Worm (Caenorhabditis elegans): Measurements from ENCODE around the gene F22B5.4.

Gene F22B5.4

DNA sequence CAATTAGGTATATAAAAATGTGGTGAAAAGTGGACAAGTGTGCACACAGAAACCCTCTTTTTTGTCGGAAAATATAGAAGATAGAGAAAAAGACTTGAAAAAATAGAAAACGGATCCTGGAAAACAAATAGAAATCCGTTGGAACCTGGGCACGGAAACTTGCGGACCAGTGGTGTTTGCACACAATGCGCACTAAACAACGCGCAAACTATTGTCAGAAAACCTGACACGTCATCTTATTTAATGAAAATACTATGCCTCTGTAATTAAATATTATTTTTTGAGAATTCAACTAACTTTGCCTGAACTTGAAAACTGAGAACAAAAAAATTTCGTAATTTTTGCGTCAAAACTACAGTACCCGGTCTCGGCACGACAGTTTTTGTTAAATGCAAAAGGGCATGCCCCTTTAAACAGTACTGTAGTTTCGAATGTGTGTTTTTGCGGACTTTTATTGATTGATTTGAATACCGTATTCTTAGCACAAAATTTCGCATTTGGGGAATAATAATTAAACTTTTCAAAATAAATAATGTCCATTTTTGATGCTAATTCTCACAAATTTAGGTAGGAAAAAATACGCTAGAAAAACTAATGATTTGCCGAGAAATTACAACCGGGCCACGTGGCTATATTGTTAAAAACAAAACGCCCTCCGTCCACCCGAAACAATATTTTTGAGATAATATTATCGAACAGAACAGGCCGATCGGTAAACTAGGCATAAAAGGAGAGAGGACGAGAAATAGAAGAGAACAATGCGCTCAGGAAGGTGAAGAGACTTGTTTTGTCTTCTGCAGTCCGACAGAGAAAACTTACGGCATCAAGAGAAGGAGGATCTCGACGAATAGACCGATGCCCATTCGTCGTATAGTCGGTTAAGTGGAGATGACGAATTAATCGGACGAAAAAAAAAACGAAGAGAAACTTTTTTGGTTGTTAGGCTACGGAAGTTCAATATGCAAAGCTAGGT is 20.3 kb upstream of the F22B5.4 start (continued):
- TF ChIP-seq dpl-1 (GFP tag; optimal IDR thresholded peaks at IDR 0.05) = peak in 2 of 3 experiments; percentile 20 to 42
- peak; percentile 36 for TF ChIP-seq snu-23 (GFP tag; optimal IDR thresholded peaks at IDR 0.05)
- TF ChIP-seq C34B4.2 (tag; optimal IDR thresholded peaks at IDR 0.05) = no peak

DNA sequence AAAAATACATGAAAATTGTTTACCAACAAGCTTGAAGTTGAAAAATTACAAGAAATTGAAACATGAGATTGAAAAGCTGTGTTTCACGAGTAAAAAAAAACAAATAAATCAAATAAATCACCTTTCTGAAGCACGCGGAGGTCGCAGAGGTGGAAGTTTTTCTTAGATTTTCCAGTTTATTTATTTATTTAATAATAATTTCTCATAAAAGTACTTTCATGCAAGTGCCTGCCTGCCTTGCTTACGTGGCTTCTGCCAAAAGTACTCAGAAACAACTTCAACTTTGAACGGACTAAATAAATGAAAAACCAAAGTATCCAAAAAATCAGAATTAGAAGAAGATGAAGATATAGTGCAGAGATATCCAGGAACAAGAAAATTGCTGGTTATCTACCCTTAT is 17.6 kb upstream of the F22B5.4 start, which contains the start of gene acp-2:
Gene acp-2, minus strand, starts transcription at position 101 of the 400 bp plus-strand sequence.
- TF ChIP-seq vab-15 (tag; optimal IDR thresholded peaks at IDR 0.05) (no peak), mdl-1 (tag; optimal IDR thresholded peaks at IDR 0.05) (no peak), nhr-11 (tag; optimal IDR thresholded peaks at IDR 0.05) (no peak), nhr-47 (tag; optimal IDR thresholded peaks at IDR 0.05) (no peak), ztf-4 (tag; optimal IDR thresholded peaks at IDR 0.05) (no peak), tbx-2 (tag; optimal IDR thresholded peaks at IDR 0.05) (no peak), unc-30 (tag; optimal IDR thresholded peaks at IDR 0.05) (no peak), pag-3 (tag; optimal IDR thresholded peaks at IDR 0.05; ENCODE audit: borderline replicate concordance, insufficient read depth) (no peak), lin-14 (GFP tag; optimal IDR thresholded peaks at IDR 0.05) (no peak), efl-1 (optimal IDR thresholded peaks at IDR 0.05) (no peak), efl-1 (GFP tag; optimal IDR thresholded peaks at IDR 0.05 in 1 of 2) (no peak), mef-2 (tag; optimal IDR thresholded peaks at IDR 0.05) (no peak), snpc-4 (tag; optimal IDR thresholded peaks at IDR 0.05) (no peak), pax-3 (tag; optimal IDR thresholded peaks at IDR 0.05) (no peak)

DNA sequence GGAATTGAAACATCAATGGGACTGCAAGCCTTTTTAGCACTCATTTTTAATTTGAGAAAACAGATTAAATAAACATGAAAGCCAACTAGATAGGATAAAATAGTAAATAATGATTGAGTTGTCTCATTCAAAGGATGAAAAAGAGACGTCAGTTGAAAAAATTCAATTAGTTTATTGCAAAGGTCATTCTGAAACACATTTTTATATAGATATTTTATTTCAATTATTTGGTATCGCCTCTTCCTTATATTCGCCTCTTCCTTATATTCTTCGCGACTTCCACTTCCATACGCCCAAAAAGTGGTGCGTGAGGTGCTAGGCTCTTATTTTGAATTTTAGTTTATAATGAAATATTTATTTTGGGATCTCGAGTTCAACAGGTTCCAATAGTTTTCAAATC is 14.5 kb upstream of the F22B5.4 start, which contains the start of gene acp-4:
Gene acp-4, minus strand, starts transcription at position 101 of the 400 bp plus-strand sequence.
- TF ChIP-seq unc-30 (tag; optimal IDR thresholded peaks at IDR 0.05) (no peak), F16B12.6 (tag; optimal IDR thresholded peaks at IDR 0.05) (no peak), nhr-28 (tag; optimal IDR thresholded peaks at IDR 0.05) (no peak), alr-1 (tag; optimal IDR thresholded peaks at IDR 0.05; ENCODE audit: borderline replicate concordance) (no peak), ceh-82 (tag; optimal IDR thresholded peaks at IDR 0.05) (no peak), lin-13 (GFP tag; optimal IDR thresholded peaks at IDR 0.05) (no peak), aha-1 (tag; optimal IDR thresholded peaks at IDR 0.05) (no peak), unc-86 (tag; optimal IDR thresholded peaks at IDR 0.05) (no peak), lin-39 (tag; optimal IDR thresholded peaks at IDR 0.05) (no peak), hlh-4 (tag; optimal IDR thresholded peaks at IDR 0.05) (no peak), nhr-85 (tag) (no peak), nhr-77 (tag; optimal IDR thresholded peaks at IDR 0.05) (no peak), xbp-1 (tag; optimal IDR thresholded peaks at IDR 0.05) (no peak)

DNA sequence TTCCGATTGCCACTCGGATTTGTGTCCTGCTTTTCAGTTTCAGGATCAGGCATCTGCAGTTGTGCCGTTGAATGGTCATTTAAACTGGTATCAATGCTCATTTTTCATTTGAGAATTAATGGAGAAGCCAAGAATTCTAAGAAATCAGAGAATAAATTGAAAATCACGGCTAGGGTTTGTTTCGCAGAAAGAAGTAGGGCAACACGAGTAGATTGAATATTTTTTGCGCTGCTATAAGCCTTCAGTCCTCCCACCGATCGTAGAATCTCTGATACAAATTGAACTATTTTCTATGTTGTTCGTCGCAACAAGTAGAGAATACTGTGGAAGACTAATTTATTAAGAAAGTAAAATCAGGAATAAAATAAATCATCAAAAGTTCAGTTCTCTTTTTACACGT is 12.5 kb upstream of the F22B5.4 start, which contains the start of gene acp-3:
Gene acp-3, minus strand, starts transcription at position 101 of the 400 bp plus-strand sequence.
- TF ChIP-seq aly-2 (tag; optimal IDR thresholded peaks at IDR 0.05) (no peak), blmp-1 (tag; optimal IDR thresholded peaks at IDR 0.05) (no peak), efl-1 (optimal IDR thresholded peaks at IDR 0.05) (no peak), efl-1 (GFP tag; optimal IDR thresholded peaks at IDR 0.05 in 1 of 2) (peak in 1 of 2 experiments; percentile 45), nhr-20 (tag; optimal IDR thresholded peaks at IDR 0.05) (no peak)

DNA sequence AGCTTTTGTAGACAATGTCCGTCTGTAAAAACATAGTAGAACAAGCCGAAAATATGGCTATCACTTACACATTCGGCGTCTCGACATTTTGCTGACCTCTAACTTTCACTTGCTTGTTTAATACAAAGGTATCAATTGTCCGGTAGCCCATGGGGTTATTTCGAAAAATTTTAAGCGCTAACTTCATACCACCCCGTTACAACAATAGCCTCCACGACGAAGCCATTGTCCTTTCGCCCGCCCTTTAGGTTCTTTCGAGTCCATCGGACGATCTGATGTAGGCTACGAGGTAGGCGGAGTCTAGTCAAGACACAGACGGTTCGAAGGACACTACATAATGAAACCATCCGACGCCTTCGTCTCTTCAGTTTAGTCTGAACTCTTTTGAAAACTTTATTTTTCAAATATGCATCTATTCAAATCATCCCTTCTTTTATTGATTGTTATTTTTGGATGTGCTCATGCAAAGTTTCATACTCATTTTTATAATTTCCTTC is 10.7 kb upstream of the F22B5.4 start, which contains the start of gene lips-10:
Gene lips-10, plus strand, starts transcription at position 378 of the 497 bp plus-strand sequence.
- no peak for TF ChIP-seq grh-1 (GFP tag; IDR thresholded peaks at IDR 0.05)
- TF ChIP-seq blmp-1 (tag; optimal IDR thresholded peaks at IDR 0.05) = peak; percentile 49
- TF ChIP-seq elt-3 (tag; optimal IDR thresholded peaks at IDR 0.05) = peak in 1 of 6 experiments; percentile 22
- peak; percentile 71 for TF ChIP-seq nhr-85 (tag)

Data from whole organism, L1 larva.